Worm (Caenorhabditis elegans): ENCODE measurements around the gene gtbp-1.
A peak's percentile ranks its signal among the peaks of the same experiment; 100 is the strongest.

Gene gtbp-1

ce11 chrIV:10096881-10097280, 31.9 kb downstream of the gtbp-1 start, which contains the start of gene dis-3:
TSS of gene dis-3 (plus strand) at chrIV:10097202.
- TF ChIP-seq R02D3.7 (tag; optimal IDR thresholded peaks at IDR 0.05) (peak; percentile 71), lin-15B (tag; optimal IDR thresholded peaks at IDR 0.05) (peak; percentile 42), nhr-77 (tag; optimal IDR thresholded peaks at IDR 0.05) (no peak)

ce11 chrIV:10095171-10095570, 33.6 kb downstream of the gtbp-1 start, which contains the start of the genes C04G2.5 and msp-36:
TSS of gene C04G2.5 (minus strand) at chrIV:10095271.
TSS of gene msp-36 (plus strand) at chrIV:10095433.
- no peak for TF ChIP-seq elt-1 (tag; optimal IDR thresholded peaks at IDR 0.05)
- no peak for TF ChIP-seq egl-5 (tag; optimal IDR thresholded peaks at IDR 0.05)
- no peak for TF ChIP-seq elt-3 (tag; optimal IDR thresholded peaks at IDR 0.05)
- TF ChIP-seq nhr-11 (tag; optimal IDR thresholded peaks at IDR 0.05) = no peak
- no peak for TF ChIP-seq mml-1 (tag; optimal IDR thresholded peaks at IDR 0.05)
- no peak for TF ChIP-seq R02D3.7 (tag; optimal IDR thresholded peaks at IDR 0.05)
- TF ChIP-seq nhr-25 (tag; optimal IDR thresholded peaks at IDR 0.05) = no peak
- TF ChIP-seq lin-15B (tag; optimal IDR thresholded peaks at IDR 0.05) = no peak
- TF ChIP-seq skn-1 (tag; optimal IDR thresholded peaks at IDR 0.05) = no peak

ce11 chrIV:10090358-10090757, 38.4 kb downstream of the gtbp-1 start, which contains the start of gene ttbk-5:
TSS of gene ttbk-5 (plus strand) at chrIV:10090658.
- TF ChIP-seq aly-2 (tag; optimal IDR thresholded peaks at IDR 0.05) (no peak), egl-27 (tag; optimal IDR thresholded peaks at IDR 0.05) (no peak), egl-5 (tag; optimal IDR thresholded peaks at IDR 0.05) (no peak), unc-39 (tag; optimal IDR thresholded peaks at IDR 0.05) (no peak), ceh-82 (tag; optimal IDR thresholded peaks at IDR 0.05) (no peak), sea-2 (GFP tag; optimal IDR thresholded peaks at IDR 0.05) (no peak), fkh-10 (GFP tag; optimal IDR thresholded peaks at IDR 0.05) (no peak), ztf-4 (tag; optimal IDR thresholded peaks at IDR 0.05) (no peak), ceh-16 (tag; optimal IDR thresholded peaks at IDR 0.05) (no peak), lsy-12 (tag; optimal IDR thresholded peaks at IDR 0.05) (no peak), zag-1 (tag; optimal IDR thresholded peaks at IDR 0.05) (no peak), nhr-11 (tag; optimal IDR thresholded peaks at IDR 0.05) (no peak), nhr-12 (tag; optimal IDR thresholded peaks at IDR 0.05) (no peak), eor-1 (tag; optimal IDR thresholded peaks at IDR 0.05) (no peak), nfya-1 (tag; optimal IDR thresholded peaks at IDR 0.05; ENCODE audit: insufficient read depth) (no peak), nhr-25 (tag; optimal IDR thresholded peaks at IDR 0.05) (no peak)

- TF ChIP-seq hmg-11 (tag; optimal IDR thresholded peaks at IDR 0.05) (no peak), tbx-2 (tag; optimal IDR thresholded peaks at IDR 0.05) (no peak), nhr-76 (tag; optimal IDR thresholded peaks at IDR 0.05) (no peak), jun-1 (tag; optimal IDR thresholded peaks at IDR 0.05) (no peak), R02D3.7 (tag; optimal IDR thresholded peaks at IDR 0.05) (no peak), elt-1 (tag; optimal IDR thresholded peaks at IDR 0.05) (no peak), pqm-1 (tag; optimal IDR thresholded peaks at IDR 0.05) (no peak)
These were observed 39.0 kb downstream of the gtbp-1 start, which contains the start of gene ttr-39 for ce11 chrIV:10089777-10090176. TSS of gene ttr-39 (minus strand) at chrIV:10089877.

ce11 chrIV:10085401-10086187, 43.2 kb downstream of the gtbp-1 start, which contains the start of the genes col-2 and ndc-80:
TSS of gene col-2 (minus strand) at chrIV:10085451.
TSS of gene ndc-80 (plus strand) at chrIV:10086137.
- peak; percentile 71 for TF ChIP-seq R02D3.7 (tag; optimal IDR thresholded peaks at IDR 0.05)
- TF ChIP-seq unc-62 (GFP tag; optimal IDR thresholded peaks at IDR 0.05) = no peak
- TF ChIP-seq egl-5 (tag; optimal IDR thresholded peaks at IDR 0.05) = no peak
- no peak for TF ChIP-seq zag-1 (tag; optimal IDR thresholded peaks at IDR 0.05)
- TF ChIP-seq jun-1 (tag; optimal IDR thresholded peaks at IDR 0.05) = peak; percentile 10
- TF ChIP-seq nhr-67 (tag; optimal IDR thresholded peaks at IDR 0.05) = no peak
- TF ChIP-seq sea-2 (GFP tag; optimal IDR thresholded peaks at IDR 0.05) = no peak
- no peak for TF ChIP-seq ztf-4 (tag; optimal IDR thresholded peaks at IDR 0.05)
- no peak for TF ChIP-seq ceh-16 (tag; optimal IDR thresholded peaks at IDR 0.05)
- no peak for TF ChIP-seq nhr-12 (tag; optimal IDR thresholded peaks at IDR 0.05)
- TF ChIP-seq elt-1 (tag; optimal IDR thresholded peaks at IDR 0.05) = no peak
- TF ChIP-seq nhr-77 (tag; optimal IDR thresholded peaks at IDR 0.05) = no peak
- TF ChIP-seq mdl-1 (tag; optimal IDR thresholded peaks at IDR 0.05) = no peak
- no peak for TF ChIP-seq aly-2 (tag; optimal IDR thresholded peaks at IDR 0.05)
- no peak for TF ChIP-seq daf-12 (tag; optimal IDR thresholded peaks at IDR 0.05)
- no peak for TF ChIP-seq eor-1 (tag; optimal IDR thresholded peaks at IDR 0.05)
- TF ChIP-seq pqm-1 (tag; optimal IDR thresholded peaks at IDR 0.05) = peak; percentile 17
- TF ChIP-seq nhr-76 (tag; optimal IDR thresholded peaks at IDR 0.05) = no peak
- TF ChIP-seq fkh-2 (tag; optimal IDR thresholded peaks at IDR 0.05) = no peak
- TF ChIP-seq fkh-10 (GFP tag; optimal IDR thresholded peaks at IDR 0.05) = peak; percentile 23
- no peak for TF ChIP-seq lsy-12 (tag; optimal IDR thresholded peaks at IDR 0.05)
- no peak for TF ChIP-seq ceh-28 (tag; optimal IDR thresholded peaks at IDR 0.05)
- TF ChIP-seq elt-2 (tag; optimal IDR thresholded peaks at IDR 0.05) = no peak
- TF ChIP-seq unc-39 (tag; optimal IDR thresholded peaks at IDR 0.05) = no peak
- TF ChIP-seq egl-27 (tag; optimal IDR thresholded peaks at IDR 0.05) = no peak
- TF ChIP-seq nhr-237 (tag; optimal IDR thresholded peaks at IDR 0.05) = no peak
- no peak for TF ChIP-seq ceh-9 (tag; optimal IDR thresholded peaks at IDR 0.05)
- TF ChIP-seq nhr-11 (tag; optimal IDR thresholded peaks at IDR 0.05) = no peak
- no peak for TF ChIP-seq hmg-11 (tag; optimal IDR thresholded peaks at IDR 0.05)
- no peak for TF ChIP-seq nhr-28 (tag; optimal IDR thresholded peaks at IDR 0.05)
- TF ChIP-seq lin-39 (tag; optimal IDR thresholded peaks at IDR 0.05) = peak; percentile 70
- no peak for TF ChIP-seq pha-4 (tag; optimal IDR thresholded peaks at IDR 0.05)
- TF ChIP-seq mml-1 (tag; optimal IDR thresholded peaks at IDR 0.05) = no peak

Measured in whole organism, L3 larva.